Fruit fly (Drosophila melanogaster) whole organism: ENCODE results near the gene CenB1A.

ENCODE experiments used
- CG8478 ChIP-seq: fragments of >200 bp; optimal IDR thresholded peaks from 2 replicates; lab custom pipeline; 2018; ENCODE audit warnings: inconsistent platforms
- Dll ChIP-seq: fragments of >200 bp; optimal IDR thresholded peaks from 2 replicates; lab custom pipeline; 2017
- EcR ChIP-seq, 2 experiments: fragments of >200 bp; optimal IDR thresholded peaks; 2 replicates each; lab custom pipeline; 2017; ENCODE audit warnings: missing biosample characterization in 2 of 2, missing genetic modification characterization in 2 of 2, missing genetic modification reagents in 2 of 2
- pan ChIP-seq: fragments of >200 bp; optimal IDR thresholded peaks from 2 replicates; lab custom pipeline; 2017
- psq ChIP-seq: fragments of >200 bp; optimal IDR thresholded peaks from 2 replicates; lab custom pipeline; 2017
- usp ChIP-seq: fragments of >200 bp; optimal IDR thresholded peaks from 2 replicates; lab custom pipeline; 2017; ENCODE audit warnings: missing biosample characterization, missing genetic modification characterization, mixed read lengths

CenB1A gene

dm6 chr3R:23138992-23139633 is 20.9 kb downstream of the CenB1A start:
- no peak for TF ChIP-seq CG8478
- TF ChIP-seq Dll (lab: Kevin White, UChicago) = no peak
- TF ChIP-seq psq (lab: Kevin White, UChicago) = no peak
- no peak for TF ChIP-seq usp (GFP tag; lab: Kevin White, UChicago)
- TF ChIP-seq EcR (GFP tag; optimal IDR thresholded peaks at IDR 0.05; lab: Kevin White, UChicago) = no peak
- no peak for TF ChIP-seq pan (lab: Kevin White, UChicago)

DNA sequence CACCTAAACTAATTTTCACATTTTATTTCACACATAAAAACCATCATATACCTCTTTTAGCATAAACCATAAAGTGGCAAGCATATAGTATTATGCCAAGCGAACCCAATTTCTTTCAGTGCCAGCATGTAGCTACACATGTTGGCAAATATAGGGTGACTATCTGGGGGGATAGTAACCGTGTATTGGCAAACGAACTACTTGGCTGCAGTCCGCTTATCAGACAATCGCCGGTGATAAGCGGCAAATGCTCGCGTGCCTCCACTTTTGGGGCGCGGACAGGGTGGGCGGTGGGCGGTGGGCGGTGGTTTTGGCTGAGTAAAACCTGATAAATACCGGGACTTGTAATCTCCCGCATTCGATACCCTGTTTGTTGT is 21.4 kb downstream of the CenB1A start:
- TF ChIP-seq CG8478 (no peak), psq (lab: Kevin White, UChicago) (no peak), pan (lab: Kevin White, UChicago) (no peak), Dll (lab: Kevin White, UChicago) (no peak), EcR (GFP tag; optimal IDR thresholded peaks at IDR 0.05; lab: Kevin White, UChicago) (no peak), usp (GFP tag; lab: Kevin White, UChicago) (no peak)

DNA sequence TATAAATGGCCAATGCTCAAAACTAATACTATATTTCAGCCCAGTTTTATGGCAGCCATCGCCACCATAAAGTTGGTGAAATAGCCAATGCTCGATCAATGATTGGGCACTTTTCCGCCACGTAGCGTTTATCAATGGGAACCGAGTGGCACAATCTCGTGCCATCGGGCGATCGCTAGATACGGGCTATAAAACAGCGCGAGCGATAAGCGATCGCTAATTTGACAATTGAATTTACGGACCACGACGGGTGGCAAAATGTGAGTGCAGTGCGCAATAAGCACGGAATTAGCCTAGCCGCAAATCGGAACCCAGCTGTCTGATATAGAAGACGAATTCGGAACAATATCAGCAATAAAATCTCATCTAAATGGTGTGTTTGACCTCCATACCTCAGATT is 22.1 kb downstream of the CenB1A start:
- TF ChIP-seq Dll (lab: Kevin White, UChicago) (no peak), usp (GFP tag; lab: Kevin White, UChicago) (no peak), pan (lab: Kevin White, UChicago) (no peak), CG8478 (no peak), psq (lab: Kevin White, UChicago) (no peak), EcR (GFP tag; optimal IDR thresholded peaks at IDR 0.05; lab: Kevin White, UChicago) (no peak)

- TF ChIP-seq EcR (GFP tag; optimal IDR thresholded peaks at IDR 0.05; lab: Kevin White, UChicago) = no peak
- TF ChIP-seq usp (GFP tag; lab: Kevin White, UChicago) = no peak
- TF ChIP-seq Dll (lab: Kevin White, UChicago) = no peak
- TF ChIP-seq psq (lab: Kevin White, UChicago) = no peak
- no peak for TF ChIP-seq pan (lab: Kevin White, UChicago)
- no peak for TF ChIP-seq CG8478
Observed at dm6 chr3R:23141113-23141512, 22.9 kb downstream of the CenB1A start.

- TF ChIP-seq EcR (GFP tag; optimal IDR thresholded peaks at IDR 0.05; lab: Kevin White, UChicago) = no peak
- TF ChIP-seq CG8478 = peak; percentile 70
- no peak for TF ChIP-seq pan (lab: Kevin White, UChicago)
- no peak for TF ChIP-seq psq (lab: Kevin White, UChicago)
Observed at dm6 chr3R:23141678-23142338, 23.6 kb downstream of the CenB1A start, which contains the start of gene hh. Gene hh, minus strand, starts transcription at chr3R:23141906.

DNA sequence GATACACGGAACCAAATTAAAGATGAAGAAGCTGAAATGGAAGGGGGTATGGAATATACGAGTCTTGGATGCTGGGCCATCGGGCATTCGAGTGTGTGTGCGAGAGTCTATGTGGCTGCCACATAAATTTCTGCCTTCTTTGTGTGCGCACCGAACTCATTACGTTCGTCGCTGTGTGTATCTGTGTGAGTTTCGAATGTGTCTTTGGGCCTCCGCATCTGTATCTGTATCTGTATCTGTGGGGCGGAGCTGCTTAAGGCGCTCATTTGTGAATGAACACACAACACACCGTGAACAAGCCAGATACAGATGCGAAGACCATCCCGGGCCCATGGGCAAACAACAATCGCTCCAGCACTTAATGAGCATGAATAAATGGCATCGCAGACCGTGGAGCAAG is 25.2 kb downstream of the CenB1A start:
- peak; percentile 38 for TF ChIP-seq Dll (lab: Kevin White, UChicago)
- no peak for TF ChIP-seq CG8478

DNA sequence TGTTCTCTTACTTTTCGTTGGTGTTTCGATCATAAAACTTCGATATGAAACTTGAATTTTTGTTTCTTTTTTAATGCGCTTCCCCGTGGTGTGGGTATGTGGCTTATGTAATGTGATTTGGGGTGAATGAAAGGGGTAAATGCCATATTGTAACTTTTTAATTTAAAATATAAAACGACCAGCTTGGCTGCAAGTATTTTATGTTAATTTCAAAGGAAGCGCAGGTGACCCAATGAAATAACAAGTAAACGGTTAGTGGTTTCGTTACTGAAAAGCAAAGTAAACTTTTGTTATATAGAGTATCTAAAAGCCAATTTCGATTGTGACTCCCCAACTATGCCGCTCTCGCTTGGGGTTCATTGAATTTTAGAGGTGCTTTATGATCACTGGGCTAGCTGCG is 26.5 kb downstream of the CenB1A start:
- TF ChIP-seq CG8478 (no peak), Dll (lab: Kevin White, UChicago) (no peak), pan (lab: Kevin White, UChicago) (no peak), psq (lab: Kevin White, UChicago) (no peak), usp (GFP tag; lab: Kevin White, UChicago) (no peak), EcR (GFP tag; optimal IDR thresholded peaks at IDR 0.05; lab: Kevin White, UChicago) (no peak)

dm6 chr3R:23145681-23146080 is 27.5 kb downstream of the CenB1A start:
- TF ChIP-seq usp (GFP tag; lab: Kevin White, UChicago) (no peak), Dll (lab: Kevin White, UChicago) (no peak), EcR (GFP tag; optimal IDR thresholded peaks at IDR 0.05; lab: Kevin White, UChicago) (no peak), psq (lab: Kevin White, UChicago) (no peak), CG8478 (no peak), pan (lab: Kevin White, UChicago) (no peak)

dm6 chr3R:23147058-23147457 is 28.9 kb downstream of the CenB1A start:
- TF ChIP-seq pan (lab: Kevin White, UChicago) (no peak), Dll (lab: Kevin White, UChicago) (no peak), EcR (GFP tag; optimal IDR thresholded peaks at IDR 0.05; lab: Kevin White, UChicago) (no peak), psq (lab: Kevin White, UChicago) (no peak), CG8478 (no peak), usp (GFP tag; lab: Kevin White, UChicago) (no peak)

DNA sequence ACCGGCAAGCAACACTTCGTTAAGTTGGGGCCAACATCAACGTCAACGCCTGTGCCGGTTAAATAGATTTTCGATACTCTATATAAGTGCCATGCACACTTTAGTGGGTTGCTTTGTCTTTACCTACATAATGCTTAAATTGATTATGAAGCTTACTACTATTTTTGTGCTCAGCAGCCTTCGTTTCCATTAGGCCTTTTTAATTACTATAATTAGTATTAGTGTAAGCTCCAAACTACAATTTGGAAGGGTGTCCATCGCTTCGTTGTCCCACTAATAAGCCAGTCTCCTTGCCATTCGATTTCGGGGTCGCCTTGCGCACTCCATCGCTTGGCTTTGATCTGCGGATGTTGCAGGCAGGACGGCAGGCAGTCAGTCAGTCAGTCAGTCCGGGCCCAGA is 29.4 kb downstream of the CenB1A start:
- TF ChIP-seq pan (lab: Kevin White, UChicago) (no peak), Dll (lab: Kevin White, UChicago) (no peak), psq (lab: Kevin White, UChicago) (no peak), EcR (GFP tag; optimal IDR thresholded peaks at IDR 0.05; lab: Kevin White, UChicago) (no peak), CG8478 (no peak), usp (GFP tag; lab: Kevin White, UChicago) (no peak)

DNA sequence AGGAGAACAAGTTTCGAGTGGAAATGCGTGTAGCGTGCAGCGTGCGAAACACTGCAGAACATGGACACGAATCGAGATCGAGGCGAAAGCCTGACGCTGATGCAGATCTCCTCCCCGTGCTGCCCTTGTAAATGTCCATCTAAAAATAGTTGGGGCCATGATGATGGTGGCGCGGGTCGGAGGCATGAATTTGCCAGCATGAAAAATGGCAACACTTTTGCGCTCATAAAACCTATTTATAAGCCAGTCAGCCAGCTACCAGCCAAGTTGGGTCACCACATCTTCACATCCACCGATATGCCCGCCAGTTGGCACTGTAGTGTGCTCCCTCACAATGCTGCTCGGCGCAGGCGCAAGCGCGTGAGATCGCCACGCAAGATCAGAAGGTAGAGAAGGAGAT is 30.2 kb downstream of the CenB1A start:
- no peak for TF ChIP-seq CG8478
- TF ChIP-seq EcR (GFP tag; optimal IDR thresholded peaks at IDR 0.05; lab: Kevin White, UChicago) = no peak
- TF ChIP-seq Dll (lab: Kevin White, UChicago) = no peak

dm6 chr3R:23149021-23149571 is 30.9 kb downstream of the CenB1A start:
- no peak for TF ChIP-seq pan (lab: Kevin White, UChicago)
- no peak for TF ChIP-seq CG8478
